Fruit fly (Drosophila melanogaster) whole organism, wandering third instar larva: Measurements from ENCODE around the gene CG9444.

Experiments
- Abd-B ChIP-seq: fragments of >200 bp; optimal IDR thresholded peaks from 2 replicates; lab custom pipeline; 2017; ENCODE audit warnings: missing biosample characterization, missing genetic modification characterization
- CG32264 ChIP-seq: fragments of 200-800 bp; sonication (Bioruptor generic); optimal IDR thresholded peaks from 2 replicates; lab custom pipeline; 2016; ENCODE audit warnings: missing biosample characterization, missing genetic modification characterization
- CG9705 ChIP-seq: fragments of 200-800 bp; sonication (Bioruptor generic); optimal IDR thresholded peaks from 2 replicates; lab custom pipeline; 2018; ENCODE audit warnings: missing biosample characterization, mild to moderate bottlenecking, missing genetic modification characterization
- CrebA ChIP-seq: fragments of 200-800 bp; sonication (Bioruptor generic); optimal IDR thresholded peaks from 2 replicates; lab custom pipeline; 2016; ENCODE audit warnings: missing biosample characterization, mild to moderate bottlenecking, missing genetic modification characterization, borderline replicate concordance
- Dfd ChIP-seq: fragments of >200 bp; optimal IDR thresholded peaks from 2 replicates; lab custom pipeline; 2017; ENCODE audit warnings: missing biosample characterization, missing genetic modification characterization
- Dif ChIP-seq: fragments of 200-275, 200-300 bp; sonication (Bioruptor generic); optimal IDR thresholded peaks from 2 replicates; lab custom pipeline; 2018; ENCODE audit warnings: missing biosample characterization, missing genetic modification characterization; ENCODE audit not compliant: partially characterized antibody
- GATAd ChIP-seq: sonication (Bioruptor generic); optimal IDR thresholded peaks from 2 replicates; lab custom pipeline; 2016; ENCODE audit warnings: missing biosample characterization, missing genetic modification characterization
- HLH106 ChIP-seq: fragments of 200-800 bp; optimal IDR thresholded peaks from 3 replicates; lab custom pipeline; 2019; ENCODE audit warnings: missing biosample characterization, mild to moderate bottlenecking, missing genetic modification characterization, moderate library complexity
- Hr83 ChIP-seq: fragments of 200-300 bp; sonication (Bioruptor generic); optimal IDR thresholded peaks from 2 replicates; lab custom pipeline; 2016; ENCODE audit warnings: missing biosample characterization, mild to moderate bottlenecking, missing genetic modification characterization, moderate library complexity; ENCODE audit not compliant: poor library complexity, severe bottlenecking
- Jra ChIP-seq: sonication (Bioruptor generic); optimal IDR thresholded peaks from 2 replicates; lab custom pipeline; 2016; ENCODE audit warnings: missing biosample characterization, missing genetic modification characterization
- Mio ChIP-seq: sonication (Bioruptor generic); optimal IDR thresholded peaks from 2 replicates; lab custom pipeline; 2016; ENCODE audit warnings: missing biosample characterization, missing genetic modification characterization
- OdsH ChIP-seq: fragments of 200-800 bp; sonication (Bioruptor generic); optimal IDR thresholded peaks from 2 replicates; lab custom pipeline; 2016; ENCODE audit warnings: missing biosample characterization, mild to moderate bottlenecking, missing genetic modification characterization
- Rel ChIP-seq, 2 experiments: fragments of 200-800 bp; sonication (Bioruptor generic) in 1 of 2; optimal IDR thresholded peaks; 2 replicates in 1 of 2; 3 replicates in 1 of 2; lab custom pipeline; 2016 to 2019; ENCODE audit warnings: mild to moderate bottlenecking in 2 of 2, missing biosample characterization in 2 of 2, missing genetic modification characterization in 2 of 2, moderate library complexity in 1 of 2
- Sp1 ChIP-seq: fragments of 200-800 bp; sonication (Bioruptor generic); optimal IDR thresholded peaks from 3 replicates; lab custom pipeline; 2019; ENCODE audit warnings: missing biosample characterization, mild to moderate bottlenecking, missing genetic modification characterization, moderate library complexity
- Vsx2 ChIP-seq: fragments of 200-300, 225-300 bp; sonication (Bioruptor generic); optimal IDR thresholded peaks from 2 replicates; lab custom pipeline; 2018; ENCODE audit warnings: missing biosample characterization, missing genetic modification characterization; ENCODE audit not compliant: partially characterized antibody
- br ChIP-seq: fragments of 200-800 bp; sonication (Bioruptor generic); optimal IDR thresholded peaks from 2 replicates; lab custom pipeline; 2016; ENCODE audit warnings: missing biosample characterization, missing genetic modification characterization
- brk ChIP-seq: fragments of 200-800 bp; sonication (Bioruptor generic); optimal IDR thresholded peaks from 2 replicates; lab custom pipeline; 2016; ENCODE audit warnings: missing biosample characterization, mild to moderate bottlenecking, missing genetic modification characterization
- dmrt93B ChIP-seq: fragments of 200-800 bp; sonication (Bioruptor generic); optimal IDR thresholded peaks from 2 replicates; lab custom pipeline; 2018; ENCODE audit warnings: missing biosample characterization, mild to moderate bottlenecking, missing genetic modification characterization
- ey ChIP-seq: fragments of 200-800 bp; sonication (Bioruptor generic); optimal IDR thresholded peaks from 2 replicates; lab custom pipeline; 2016; ENCODE audit warnings: missing biosample characterization, missing genetic modification characterization
- foxo ChIP-seq, 2 experiments: fragments of 200-800 bp; sonication (Bioruptor generic); optimal IDR thresholded peaks; 2 replicates in 1 of 2; 3 replicates in 1 of 2; lab custom pipeline; 2016 to 2017; ENCODE audit warnings: missing biosample characterization in 2 of 2, missing genetic modification characterization in 2 of 2
- fru ChIP-seq: fragments of 200-800 bp; sonication (Bioruptor generic); optimal IDR thresholded peaks from 3 replicates; lab custom pipeline; 2016; ENCODE audit warnings: missing biosample characterization, mild to moderate bottlenecking, missing genetic modification characterization
- h ChIP-seq: fragments of 200-800 bp; sonication (Bioruptor generic); optimal IDR thresholded peaks from 3 replicates; lab custom pipeline; 2016; ENCODE audit warnings: missing biosample characterization, mild to moderate bottlenecking, missing genetic modification characterization
- jim ChIP-seq: fragments of 175-275, 200-325 bp; sonication (Bioruptor generic); optimal IDR thresholded peaks from 2 replicates; lab custom pipeline; 2016; ENCODE audit warnings: missing biosample characterization, mild to moderate bottlenecking, missing genetic modification characterization
- lola ChIP-seq: fragments of >200 bp; optimal IDR thresholded peaks from 2 replicates; lab custom pipeline; 2017; ENCODE audit warnings: missing biosample characterization, missing genetic modification characterization
- pan ChIP-seq: fragments of >200 bp; optimal IDR thresholded peaks from 2 replicates; lab custom pipeline; 2017
- psq ChIP-seq: fragments of 200-800 bp; sonication (Bioruptor generic); optimal IDR thresholded peaks from 3 replicates; lab custom pipeline; 2017; ENCODE audit warnings: missing biosample characterization, mild to moderate bottlenecking, missing genetic modification characterization, moderate library complexity
- rgr ChIP-seq: fragments of 200-800 bp; sonication (Bioruptor generic); optimal IDR thresholded peaks from 3 replicates; lab custom pipeline; 2016; ENCODE audit warnings: missing biosample characterization, mild to moderate bottlenecking, missing genetic modification characterization
- sv ChIP-seq: fragments of 200-800 bp; sonication (Bioruptor generic); optimal IDR thresholded peaks from 3 replicates; lab custom pipeline; 2016; ENCODE audit warnings: missing biosample characterization, missing genetic modification characterization
- tai ChIP-seq: sonication (Bioruptor generic); optimal IDR thresholded peaks from 2 replicates; lab custom pipeline; 2016; ENCODE audit warnings: missing biosample characterization, missing genetic modification characterization
- usp ChIP-seq: fragments of >200 bp; optimal IDR thresholded peaks from 2 replicates; lab custom pipeline; 2017; ENCODE audit warnings: missing biosample characterization, missing genetic modification characterization
- woc ChIP-seq: sonication (Bioruptor generic); optimal IDR thresholded peaks from 2 replicates; lab custom pipeline; 2016; ENCODE audit warnings: missing biosample characterization, mild to moderate bottlenecking, missing genetic modification characterization

Gene CG9444

dm6 chr3R:9679746-9680145, 4.3 kb downstream of the CG9444 start, which contains the start of gene nmdyn-D7:
Gene nmdyn-D7 (plus strand): TSS chr3R:9679939.
- TF ChIP-seq Rel (GFP tag; optimal IDR thresholded peaks at IDR 0.05; lab: Kevin White, UChicago) (no peak), Rel (tag; optimal IDR thresholded peaks at IDR 0.05; lab: Kevin White, UChicago) (peak; percentile 99), Jra (GFP tag; lab: Kevin White, UChicago) (no peak)

DNA sequence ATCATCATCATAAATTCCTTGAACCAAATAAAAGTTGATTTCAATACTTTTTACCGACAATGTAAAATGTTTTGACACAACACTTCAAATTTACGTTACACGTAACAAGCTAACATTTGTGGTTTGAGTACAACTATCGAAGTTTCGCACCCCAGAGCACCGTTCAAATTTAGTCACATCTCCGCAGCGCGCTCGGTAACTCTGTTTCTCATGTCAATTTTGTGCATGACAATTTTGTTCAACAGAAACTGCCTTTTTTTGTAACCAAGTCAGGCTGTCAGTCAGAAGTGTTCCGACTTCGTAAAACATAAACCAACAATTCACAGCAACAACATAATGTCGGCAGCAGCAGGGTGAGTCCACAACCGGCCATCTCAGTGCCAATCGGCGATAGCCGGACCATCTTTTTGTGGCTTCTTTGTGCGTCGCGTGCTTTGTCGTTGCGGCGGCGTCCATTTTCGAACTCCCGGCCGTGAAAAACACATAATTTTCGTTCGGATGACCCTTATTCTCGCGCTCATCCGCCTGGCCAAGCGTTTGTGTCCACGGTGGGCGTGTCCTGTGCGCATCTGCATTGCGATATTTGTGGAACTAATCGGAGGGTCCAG, 6.2 kb downstream of the CG9444 start, which contains the start of gene p23:
Gene p23, plus strand, starts transcription at position 194 of the 608 bp plus-strand sequence.
- TF ChIP-seq rgr (GFP tag; lab: Kevin White, UChicago), result peak; percentile 28
- no peak for TF ChIP-seq brk (GFP tag; lab: Kevin White, UChicago)
- TF ChIP-seq Dif (GFP tag; lab: Kevin White, UChicago), result peak; percentile 60
- TF ChIP-seq Rel (GFP tag; optimal IDR thresholded peaks at IDR 0.05; lab: Kevin White, UChicago), result no peak
- peak; percentile 51 for TF ChIP-seq Rel (tag; optimal IDR thresholded peaks at IDR 0.05; lab: Kevin White, UChicago)
- TF ChIP-seq sv, result peak; percentile 26
- TF ChIP-seq lola (GFP tag; lab: Kevin White, UChicago), result no peak

- no peak for TF ChIP-seq woc (GFP tag; lab: Kevin White, UChicago)
- peak; percentile 60 for TF ChIP-seq Mio (GFP tag; lab: Kevin White, UChicago)
- peak; percentile 31 for TF ChIP-seq CG32264 (GFP tag; lab: Kevin White, UChicago)
- peak; percentile 19 for TF ChIP-seq OdsH (GFP tag; lab: Kevin White, UChicago)
- no peak for TF ChIP-seq CrebA (GFP tag; lab: Kevin White, UChicago)
- no peak for TF ChIP-seq dmrt93B
- TF ChIP-seq h (GFP tag; lab: Kevin White, UChicago), result no peak
- TF ChIP-seq Hr83 (GFP tag; lab: Kevin White, UChicago), result peak; percentile 33
- no peak for TF ChIP-seq fru
- TF ChIP-seq jim, result peak; percentile 9
- peak in 1 of 2 experiments; percentile 36 for TF ChIP-seq foxo (GFP tag; optimal IDR thresholded peaks at IDR 0.05; lab: Kevin White, UChicago)
- TF ChIP-seq GATAd (GFP tag; lab: Kevin White, UChicago), result peak; percentile 38
- TF ChIP-seq brk (GFP tag; lab: Kevin White, UChicago), result no peak
- peak; percentile 61 for TF ChIP-seq ey (GFP tag; lab: Kevin White, UChicago)
- no peak for TF ChIP-seq pan
- TF ChIP-seq usp (GFP tag; lab: Kevin White, UChicago), result no peak
- TF ChIP-seq br, result no peak
- no peak for TF ChIP-seq HLH106 (tag; lab: Kevin White, UChicago)
Measured at dm6 chr3R:9674968-9675573, 9.0 kb downstream of the CG9444 start, which contains the start of gene Nepl12. Gene Nepl12 (plus strand): TSS chr3R:9675523.

dm6 chr3R:9674196-9674693, 9.8 kb downstream of the CG9444 start, which contains the start of gene Dhc1:
Gene Dhc1 (minus strand): TSS chr3R:9674643.
- no peak for TF ChIP-seq tai
- TF ChIP-seq pan, result no peak
- no peak for TF ChIP-seq usp (GFP tag; lab: Kevin White, UChicago)
- TF ChIP-seq Sp1 (GFP tag; lab: Kevin White, UChicago), result no peak
- no peak for TF ChIP-seq sv
- TF ChIP-seq psq (GFP tag; lab: Kevin White, UChicago), result no peak
- TF ChIP-seq Mio (GFP tag; lab: Kevin White, UChicago), result no peak
- no peak for TF ChIP-seq CG9705 (GFP tag; lab: Kevin White, UChicago)
- no peak for TF ChIP-seq lola (GFP tag; lab: Kevin White, UChicago)
- TF ChIP-seq, all 38 proteins: peak for 0

DNA sequence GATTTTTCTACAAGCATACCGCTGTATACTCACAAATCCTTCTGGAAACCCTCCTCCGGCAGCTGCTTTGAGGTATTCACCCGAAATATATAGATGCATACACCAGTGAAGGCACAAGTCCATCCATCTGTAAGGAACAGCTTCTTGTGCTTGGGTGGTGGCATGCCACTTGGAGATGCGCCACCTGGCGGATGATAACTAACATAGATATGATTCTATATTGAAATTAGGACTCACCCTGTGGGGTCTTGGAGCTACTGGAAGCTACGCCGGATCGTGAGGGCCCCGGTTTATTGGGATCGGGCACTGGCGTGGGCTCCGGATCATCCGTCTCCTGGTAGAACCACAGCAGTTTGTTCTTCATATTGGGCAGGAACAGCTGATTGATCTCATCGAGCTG, 10.9 kb downstream of the CG9444 start:
- no peak for TF ChIP-seq rgr (GFP tag; lab: Kevin White, UChicago)
- TF ChIP-seq Dfd (GFP tag; lab: Kevin White, UChicago), result no peak
- TF ChIP-seq woc (GFP tag; lab: Kevin White, UChicago), result no peak
- TF ChIP-seq Abd-B (GFP tag; lab: Kevin White, UChicago), result no peak
- TF ChIP-seq h (GFP tag; lab: Kevin White, UChicago), result no peak
- no peak for TF ChIP-seq jim
- TF ChIP-seq Dif (GFP tag; lab: Kevin White, UChicago), result no peak
- no peak for TF ChIP-seq Sp1 (GFP tag; lab: Kevin White, UChicago)
- no peak for TF ChIP-seq HLH106 (tag; lab: Kevin White, UChicago)
- TF ChIP-seq Mio (GFP tag; lab: Kevin White, UChicago), result no peak
- no peak for TF ChIP-seq CrebA (GFP tag; lab: Kevin White, UChicago)
- no peak for TF ChIP-seq Vsx2 (GFP tag; lab: Kevin White, UChicago)
- TF ChIP-seq fru, result no peak
- no peak for TF ChIP-seq ey (GFP tag; lab: Kevin White, UChicago)
